Worm (Caenorhabditis elegans) whole organism, L1 larva: ENCODE results near the gene R11G1.1.
A peak's percentile ranks its signal among the peaks of the same experiment; 100 is the strongest.

Source experiments
- Y116A8C.19 ChIP-seq: sonication (generic microtip); optimal IDR thresholded peaks from 2 replicates; lab custom pipeline; 2016; ENCODE audit warnings: missing compliant biosample characterization, missing genetic modification characterization, borderline replicate concordance
- alr-1 ChIP-seq: fragments of 200-800 bp; sonication (Bioruptor generic); optimal IDR thresholded peaks from 2 replicates; lab custom pipeline; 2018; ENCODE audit warnings: borderline replicate concordance, mild to moderate bottlenecking, missing genetic modification characterization, missing compliant biosample characterization
- aly-2 ChIP-seq: fragments of 150-350 bp; optimal IDR thresholded peaks from 2 replicates; lab custom pipeline; 2014; ENCODE audit warnings: missing biosample characterization, missing genetic modification characterization
- ama-1 ChIP-seq: fragments of 150-350 bp; optimal IDR thresholded peaks from 2 replicates; lab custom pipeline; 2014
- blmp-1 ChIP-seq: fragments of 150-350 bp; optimal IDR thresholded peaks from 2 replicates; lab custom pipeline; 2014; ENCODE audit warnings: missing biosample characterization, missing genetic modification characterization
- ceh-63 ChIP-seq: fragments of 200-800 bp; sonication (Bioruptor generic); optimal IDR thresholded peaks from 2 replicates; lab custom pipeline; 2018; ENCODE audit warnings: mild to moderate bottlenecking, missing genetic modification characterization, missing compliant biosample characterization
- ceh-8 ChIP-seq: fragments of 200-800 bp; sonication (Bioruptor generic); optimal IDR thresholded peaks from 2 replicates; lab custom pipeline; 2018; ENCODE audit warnings: mild to moderate bottlenecking, missing genetic modification characterization, moderate library complexity, missing compliant biosample characterization
- ceh-82 ChIP-seq, 3 experiments: fragments of 150-350 bp in 1 of 3; sonication (generic microtip) in 2 of 3; optimal IDR thresholded peaks; 2 replicates each; lab custom pipeline; 2014 to 2017; ENCODE audit warnings: missing biosample characterization in 3 of 3, missing genetic modification characterization in 3 of 3
- ceh-88 ChIP-seq: fragments of 200-800 bp; sonication (Bioruptor generic); IDR thresholded peaks from 2 replicates; pipeline ENCODE4 v1.3.6; 2022; ENCODE audit warnings: missing genetic modification characterization, missing compliant biosample characterization
- ces-1 ChIP-seq: fragments of 150-350 bp; optimal IDR thresholded peaks from 2 replicates; lab custom pipeline; 2014; ENCODE audit warnings: missing biosample characterization, missing genetic modification reagents, missing genetic modification characterization
- dpl-1 ChIP-seq, 3 experiments: fragments of 150-350 bp in 2 of 3; sonication (generic microtip) in 1 of 3; optimal IDR thresholded peaks; 2 replicates each; lab custom pipeline; 2014 to 2017; ENCODE audit warnings: missing biosample characterization in 3 of 3, missing genetic modification characterization in 3 of 3, missing genetic modification reagents in 3 of 3
- efl-3 ChIP-seq: fragments of 200-800 bp; sonication (Bioruptor generic); optimal IDR thresholded peaks from 2 replicates; lab custom pipeline; 2018; ENCODE audit warnings: mild to moderate bottlenecking, missing genetic modification characterization, missing compliant biosample characterization
- egl-27 ChIP-seq, 2 experiments: fragments of 150-350 bp in 1 of 2; sonication (generic microtip); optimal IDR thresholded peaks; 3 replicates each; lab custom pipeline; 2017 to 2018; ENCODE audit warnings: missing biosample characterization in 2 of 2, missing genetic modification characterization in 2 of 2, missing genetic modification reagents in 2 of 2
- elt-2 ChIP-seq: sonication (generic microtip); optimal IDR thresholded peaks from 2 replicates; lab custom pipeline; 2016; ENCODE audit warnings: missing genetic modification characterization, mild to moderate bottlenecking, inconsistent platforms, missing compliant biosample characterization, missing genetic modification reagents
- elt-3 ChIP-seq, 6 experiments: fragments of 150-350 bp in 1 of 6; sonication (generic microtip); optimal IDR thresholded peaks; 2 replicates each; lab custom pipeline; 2017 to 2018; ENCODE audit warnings: missing biosample characterization in 6 of 6, missing genetic modification characterization in 6 of 6, inconsistent platforms in 1 of 6
- ets-5 ChIP-seq: fragments of 200-800 bp; sonication (Bioruptor generic); IDR thresholded peaks from 2 replicates; pipeline ENCODE4 v1.3.6; 2022; ENCODE audit warnings: missing genetic modification characterization, missing compliant biosample characterization
- fkh-4 ChIP-seq: sonication (generic microtip); optimal IDR thresholded peaks from 2 replicates; lab custom pipeline; 2016; ENCODE audit warnings: missing compliant biosample characterization, missing genetic modification characterization, borderline replicate concordance
- fkh-8 ChIP-seq: sonication (generic microtip); optimal IDR thresholded peaks from 2 replicates; lab custom pipeline; 2016; ENCODE audit warnings: mild to moderate bottlenecking, missing genetic modification characterization, missing compliant biosample characterization
- grh-1 ChIP-seq: fragments of 200-800 bp; sonication (Bioruptor generic); IDR thresholded peaks from 2 replicates; pipeline ENCODE4 v1.3.6; 2022; ENCODE audit warnings: missing genetic modification reagents, missing genetic modification characterization, missing compliant biosample characterization
- irx-1 ChIP-seq: sonication (generic microtip); optimal IDR thresholded peaks from 2 replicates; lab custom pipeline; 2016; ENCODE audit warnings: missing genetic modification characterization, missing compliant biosample characterization
- isw-1 ChIP-seq: fragments of 200-800 bp; sonication (Bioruptor generic); IDR thresholded peaks from 2 replicates; pipeline ENCODE4 v1.3.6; 2022; ENCODE audit warnings: missing genetic modification characterization, missing compliant biosample characterization
- lin-14 ChIP-seq: fragments of 200-800 bp; sonication (Bioruptor generic); optimal IDR thresholded peaks from 2 replicates; lab custom pipeline; 2018; ENCODE audit warnings: mild to moderate bottlenecking, missing genetic modification characterization, moderate library complexity, missing compliant biosample characterization
- lin-15B ChIP-seq: fragments of 150-350 bp; sonication (generic microtip); optimal IDR thresholded peaks from 3 replicates; lab custom pipeline; 2014; ENCODE audit warnings: missing biosample characterization, missing genetic modification characterization
- lin-35 ChIP-seq, 2 experiments: fragments of 150-350 bp; optimal IDR thresholded peaks; 2 replicates each; lab custom pipeline; 2014; ENCODE audit warnings: missing biosample characterization in 2 of 2, missing genetic modification characterization in 2 of 2, missing genetic modification reagents in 2 of 2
- mab-9 ChIP-seq: fragments of 200-800 bp; sonication (Bioruptor generic); IDR thresholded peaks from 2 replicates; pipeline ENCODE4 v1.3.6; 2022; ENCODE audit warnings: missing genetic modification reagents, missing genetic modification characterization, missing compliant biosample characterization
- mdl-1 ChIP-seq, 2 experiments: fragments of 150-350 bp; optimal IDR thresholded peaks; 2 replicates each; lab custom pipeline; 2014 to 2017; ENCODE audit warnings: missing biosample characterization in 2 of 2, missing genetic modification characterization in 2 of 2, inconsistent platforms in 1 of 2
- nhr-12 ChIP-seq: sonication (generic microtip); optimal IDR thresholded peaks from 2 replicates; lab custom pipeline; 2017; ENCODE audit warnings: missing biosample characterization, missing genetic modification characterization
- nhr-19 ChIP-seq: fragments of 200-800 bp; sonication (Bioruptor generic); conservative IDR thresholded peaks from 2 replicates; pipeline ENCODE4 v1.3.6; 2022; ENCODE audit warnings: missing genetic modification characterization, missing compliant biosample characterization
- nhr-20 ChIP-seq: sonication (generic microtip); optimal IDR thresholded peaks from 2 replicates; lab custom pipeline; 2016; ENCODE audit warnings: mild to moderate bottlenecking, missing genetic modification characterization, missing compliant biosample characterization
- nhr-28 ChIP-seq: fragments of 150-350 bp; optimal IDR thresholded peaks from 2 replicates; lab custom pipeline; 2014; ENCODE audit warnings: missing biosample characterization, missing genetic modification characterization
- nhr-71 ChIP-seq: sonication (generic microtip); optimal IDR thresholded peaks from 2 replicates; lab custom pipeline; 2016; ENCODE audit warnings: mild to moderate bottlenecking, missing genetic modification characterization, moderate library complexity, missing compliant biosample characterization
- nhr-90 ChIP-seq: sonication (generic microtip); optimal IDR thresholded peaks from 2 replicates; lab custom pipeline; 2016; ENCODE audit warnings: mild to moderate bottlenecking, missing genetic modification characterization, missing compliant biosample characterization; ENCODE audit not compliant: poor library complexity
- pag-3 ChIP-seq: sonication (generic microtip); optimal IDR thresholded peaks from 2 replicates; lab custom pipeline; 2017; ENCODE audit warnings: missing genetic modification characterization, mild to moderate bottlenecking, missing compliant biosample characterization, antibody characterized with exemption, borderline replicate concordance; ENCODE audit not compliant: insufficient read depth
- pax-3 ChIP-seq: fragments of 200-800 bp; sonication (Bioruptor generic); optimal IDR thresholded peaks from 2 replicates; lab custom pipeline; 2018; ENCODE audit warnings: mild to moderate bottlenecking, missing genetic modification characterization, moderate library complexity, missing compliant biosample characterization
- pqm-1 ChIP-seq: sonication (generic microtip); optimal IDR thresholded peaks from 3 replicates; lab custom pipeline; 2017; ENCODE audit warnings: missing biosample characterization, missing genetic modification characterization
- rnt-1 ChIP-seq: sonication (generic microtip); optimal IDR thresholded peaks from 2 replicates; lab custom pipeline; 2016; ENCODE audit warnings: mild to moderate bottlenecking, missing genetic modification characterization, moderate library complexity, missing compliant biosample characterization
- skn-1 ChIP-seq: fragments of 150-350 bp; optimal IDR thresholded peaks from 2 replicates; lab custom pipeline; 2014; ENCODE audit warnings: missing biosample characterization, missing genetic modification characterization
- snpc-4 ChIP-seq: fragments of 150-350 bp; optimal IDR thresholded peaks from 2 replicates; lab custom pipeline; 2014; ENCODE audit warnings: missing biosample characterization, missing genetic modification characterization
- snu-23 ChIP-seq: sonication (generic microtip); optimal IDR thresholded peaks from 2 replicates; lab custom pipeline; 2016; ENCODE audit warnings: missing genetic modification characterization, missing compliant biosample characterization
- unc-130 ChIP-seq: fragments of 150-350 bp; optimal IDR thresholded peaks from 2 replicates; lab custom pipeline; 2017; ENCODE audit warnings: missing biosample characterization, missing genetic modification characterization, inconsistent platforms
- unc-30 ChIP-seq: sonication (generic microtip); optimal IDR thresholded peaks from 2 replicates; lab custom pipeline; 2017; ENCODE audit warnings: missing biosample characterization, missing genetic modification characterization
- zag-1 ChIP-seq: fragments of 150-350 bp; optimal IDR thresholded peaks from 2 replicates; lab custom pipeline; 2014; ENCODE audit warnings: missing biosample characterization, missing genetic modification characterization
- zip-4 ChIP-seq: fragments of 200-800 bp; sonication (Bioruptor generic); optimal IDR thresholded peaks from 2 replicates; lab custom pipeline; 2018; ENCODE audit warnings: mild to moderate bottlenecking, missing genetic modification characterization, moderate library complexity, missing compliant biosample characterization

The R11G1.1 gene

DNA sequence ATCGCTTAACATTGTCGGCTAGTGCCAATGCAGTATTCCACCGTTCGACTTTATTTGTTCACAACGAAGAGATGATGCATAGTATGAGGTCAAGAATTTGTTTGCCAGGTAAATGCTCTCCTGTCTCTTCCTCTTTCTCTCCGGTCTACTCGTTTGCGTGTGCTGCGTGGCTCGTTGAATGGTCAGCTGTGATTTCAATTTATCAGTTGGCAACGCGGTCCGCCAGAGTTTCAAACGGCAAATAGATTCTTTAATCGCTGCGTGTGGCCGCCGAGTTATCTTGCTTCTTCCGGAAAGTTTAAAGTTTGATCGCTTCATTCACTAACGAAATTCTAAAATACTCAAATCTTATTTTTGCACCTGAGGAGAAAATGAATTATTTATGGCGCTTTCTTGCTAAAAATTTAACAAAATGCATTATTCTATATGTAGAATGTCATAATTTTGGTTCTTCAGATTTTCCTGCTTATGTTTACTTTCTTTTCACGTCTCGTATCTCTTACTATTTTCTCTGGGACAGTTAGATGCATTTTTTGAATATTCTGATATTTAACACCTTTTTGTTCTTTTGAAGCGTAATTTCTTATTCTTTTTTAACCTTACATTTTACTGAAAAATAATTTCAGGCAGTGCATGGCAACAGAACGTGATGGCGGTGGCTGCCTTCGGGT lies 21.4 kb downstream of the R11G1.1 start, which contains the start of gene tsp-17:
tsp-17 (plus strand) TSS at position 621 of the 671 bp plus-strand sequence.
- TF ChIP-seq pqm-1 (no peak), elt-3 (tag; optimal IDR thresholded peaks at IDR 0.05; lab: Kevin White, UChicago) (no peak), rnt-1 (tag; lab: Kevin White, UChicago) (peak; percentile 58), snu-23 (GFP tag; lab: Kevin White, UChicago) (no peak), isw-1 (GFP tag; lab: Robert Waterston, UW) (no peak), elt-2 (tag; lab: Kevin White, UChicago) (peak; percentile 7), pag-3 (tag; lab: Kevin White, UChicago) (peak; percentile 80), Y116A8C.19 (no peak), lin-15B (tag; lab: Kevin White, UChicago) (no peak), unc-130 (tag; lab: Kevin White, UChicago) (peak; percentile 24), nhr-12 (tag; lab: Kevin White, UChicago) (no peak), nhr-28 (tag; lab: Kevin White, UChicago) (no peak), blmp-1 (tag; lab: Kevin White, UChicago) (no peak), nhr-71 (tag; lab: Kevin White, UChicago) (peak; percentile 35), nhr-19 (GFP tag; lab: Robert Waterston, UW) (no peak), mdl-1 (tag; optimal IDR thresholded peaks at IDR 0.05; lab: Kevin White, UChicago) (peak in 1 of 2 experiments; percentile 13), skn-1 (tag; lab: Kevin White, UChicago) (no peak), lin-14 (peak; percentile 37)
- TF ChIP-seq, all 84 proteins: peak for 7

- no peak for TF ChIP-seq aly-2
- peak; percentile 38 for TF ChIP-seq rnt-1 (tag; lab: Kevin White, UChicago)
- peak; percentile 24 for TF ChIP-seq pag-3 (tag; lab: Kevin White, UChicago)
Measured at ce11 chrX:3683060-3683459, 23.8 kb downstream of the R11G1.1 start.

DNA sequence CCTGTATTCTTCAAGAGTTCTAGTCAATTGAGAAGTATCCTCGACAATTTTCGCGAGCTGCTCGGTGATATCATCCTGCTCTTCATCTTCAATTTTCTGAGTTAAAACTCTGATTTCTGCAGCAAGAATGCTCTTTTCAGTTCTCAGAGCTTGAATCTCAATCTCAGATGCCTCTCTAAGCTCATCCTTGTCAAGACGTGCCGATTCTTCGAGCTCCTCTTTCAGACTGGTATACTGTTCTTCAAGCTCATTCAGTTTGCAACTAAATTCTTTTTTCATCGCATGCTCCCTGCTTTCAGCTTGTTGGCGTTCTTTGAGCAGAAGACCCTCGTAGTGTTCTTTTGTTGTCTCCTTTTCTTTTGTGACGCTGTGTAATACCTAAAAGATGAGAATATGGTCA lies 27.1 kb downstream of the R11G1.1 start:
- TF ChIP-seq grh-1 (GFP tag; lab: Robert Waterston, UW) = no peak
- TF ChIP-seq ceh-63 (GFP tag; lab: Kevin White, UChicago) = peak; percentile 67

ce11 chrX:3689155-3689719 lies 29.9 kb downstream of the R11G1.1 start, which contains the start of gene tag-278:
TSS of gene tag-278 (minus strand) at chrX:3689205.
- TF ChIP-seq lin-35 (GFP tag; optimal IDR thresholded peaks at IDR 0.05; lab: Kevin White, UChicago) (no peak), zag-1 (no peak), mab-9 (GFP tag; lab: Robert Waterston, UW) (no peak), ceh-88 (GFP tag; lab: Robert Waterston, UW) (no peak), skn-1 (tag; lab: Kevin White, UChicago) (no peak), snpc-4 (tag; lab: Kevin White, UChicago) (no peak), unc-30 (tag; lab: Kevin White, UChicago) (no peak), fkh-8 (no peak), ets-5 (GFP tag; lab: Robert Waterston, UW) (no peak), irx-1 (tag; lab: Kevin White, UChicago) (no peak), efl-3 (GFP tag; lab: Kevin White, UChicago) (no peak), zip-4 (GFP tag; lab: Kevin White, UChicago) (no peak), ceh-82 (tag; optimal IDR thresholded peaks at IDR 0.05; lab: Kevin White, UChicago) (no peak), egl-27 (tag; optimal IDR thresholded peaks at IDR 0.05; lab: Kevin White, UChicago) (no peak), ces-1 (no peak), nhr-90 (tag; lab: Kevin White, UChicago) (no peak), pax-3 (tag; lab: Kevin White, UChicago) (no peak), alr-1 (tag; lab: Kevin White, UChicago) (no peak), nhr-71 (tag; lab: Kevin White, UChicago) (peak; percentile 65), dpl-1 (GFP tag; optimal IDR thresholded peaks at IDR 0.05; lab: Kevin White, UChicago) (no peak), nhr-28 (tag; lab: Kevin White, UChicago) (no peak), ceh-8 (GFP tag; lab: Kevin White, UChicago) (no peak), ama-1 (lab: Kevin White, UChicago) (no peak), ceh-63 (GFP tag; lab: Kevin White, UChicago) (no peak), fkh-4 (tag; lab: Kevin White, UChicago) (no peak), nhr-20 (tag; lab: Kevin White, UChicago) (no peak), Y116A8C.19 (no peak)
